Worm (Caenorhabditis elegans) whole organism, young adult: ENCODE data around the gene ets-7.

Experiments used
- B0019.2 ChIP-seq: fragments of 200-800 bp; sonication (Bioruptor generic); conservative IDR thresholded peaks from 2 replicates; pipeline ENCODE4 v1.3.6; 2022; ENCODE audit warnings: missing genetic modification reagents, missing genetic modification characterization, missing compliant biosample characterization
- B0261.1 ChIP-seq: sonication (generic microtip); optimal IDR thresholded peaks from 2 replicates; lab custom pipeline; 2016; ENCODE audit warnings: mild to moderate bottlenecking, missing genetic modification characterization, moderate library complexity, missing compliant biosample characterization
- B0336.3 ChIP-seq: fragments of 200-800 bp; sonication (Bioruptor generic); IDR thresholded peaks from 2 replicates; pipeline ENCODE4 v1.3.6; 2022; ENCODE audit warnings: missing genetic modification characterization, missing compliant biosample characterization
- C06A6.2 ChIP-seq: fragments of 200-800 bp; sonication (Bioruptor generic); conservative IDR thresholded peaks from 2 replicates; pipeline ENCODE4 v1.3.6; 2022; ENCODE audit warnings: missing genetic modification characterization, missing compliant biosample characterization
- F22D6.2 ChIP-seq: sonication (generic microtip); optimal IDR thresholded peaks from 2 replicates; lab custom pipeline; 2016; ENCODE audit warnings: mild to moderate bottlenecking, missing genetic modification characterization, missing compliant biosample characterization
- F37B4.10 ChIP-seq: fragments of 200-800 bp; sonication (Bioruptor generic); IDR thresholded peaks from 2 replicates; pipeline ENCODE4 v1.3.6; 2022; ENCODE audit warnings: missing genetic modification characterization, missing compliant biosample characterization
- F55B11.4 ChIP-seq: sonication (generic microtip); optimal IDR thresholded peaks from 2 replicates; lab custom pipeline; 2016; ENCODE audit warnings: missing compliant biosample characterization, missing genetic modification characterization, borderline replicate concordance; ENCODE audit not compliant: insufficient read depth
- F57A8.1 ChIP-seq: fragments of 200-800 bp; sonication (Bioruptor generic); optimal IDR thresholded peaks from 2 replicates; lab custom pipeline; 2018; ENCODE audit warnings: mild to moderate bottlenecking, missing genetic modification characterization, moderate library complexity, missing compliant biosample characterization
- K12H6.12 ChIP-seq: fragments of 200-800 bp; sonication (Bioruptor generic); optimal IDR thresholded peaks from 2 replicates; lab custom pipeline; 2018; ENCODE audit warnings: mild to moderate bottlenecking, missing genetic modification characterization, missing compliant biosample characterization
- T07F8.4 ChIP-seq: sonication (generic microtip); optimal IDR thresholded peaks from 2 replicates; lab custom pipeline; 2016; ENCODE audit warnings: mild to moderate bottlenecking, missing genetic modification characterization, moderate library complexity, missing compliant biosample characterization
- T26A5.8 ChIP-seq: sonication (generic microtip); optimal IDR thresholded peaks from 2 replicates; lab custom pipeline; 2016; ENCODE audit warnings: missing genetic modification characterization, missing compliant biosample characterization
- Y53F4B.3 ChIP-seq: fragments of 200-800 bp; sonication (Bioruptor generic); IDR thresholded peaks from 2 replicates; pipeline ENCODE4 v1.3.6; 2022; ENCODE audit warnings: missing genetic modification reagents, missing genetic modification characterization, missing compliant biosample characterization
- Y95B8A.8 ChIP-seq: fragments of 200-800 bp; sonication (Bioruptor generic); IDR thresholded peaks from 2 replicates; pipeline ENCODE4 v1.3.6; 2022; ENCODE audit warnings: missing genetic modification reagents, missing genetic modification characterization, missing compliant biosample characterization
- ama-1 ChIP-seq, 3 experiments: fragments of 150-350 bp in 1 of 3; sonication (generic microtip) in 2 of 3; optimal IDR thresholded peaks; 2 replicates each; lab custom pipeline; 2014 to 2018; ENCODE audit warnings: missing biosample characterization in 2 of 3, missing genetic modification characterization in 2 of 3, missing genetic modification reagents in 2 of 3
- attf-3 ChIP-seq: fragments of 200-800 bp; sonication (Bioruptor generic); conservative IDR thresholded peaks from 2 replicates; pipeline ENCODE4 v1.3.6; 2022; ENCODE audit warnings: missing genetic modification reagents, missing genetic modification characterization, missing compliant biosample characterization
- attf-5 ChIP-seq: fragments of 200-800 bp; sonication (Bioruptor generic); optimal IDR thresholded peaks from 2 replicates; lab custom pipeline; 2018; ENCODE audit warnings: mild to moderate bottlenecking, missing genetic modification characterization, missing compliant biosample characterization
- bed-2 ChIP-seq: fragments of 200-800 bp; sonication (Bioruptor generic); IDR thresholded peaks from 2 replicates; pipeline ENCODE4 v1.3.6; 2022; ENCODE audit warnings: missing genetic modification reagents, missing genetic modification characterization, missing compliant biosample characterization
- cebp-1 ChIP-seq, 2 experiments: fragments of 200-800 bp in 1 of 2; sonication (Bioruptor generic) in 1 of 2; sonication (generic microtip) in 1 of 2; IDR thresholded peaks in 1 of 2; optimal IDR thresholded peaks in 1 of 2; 2 replicates each; pipeline versions ENCODE4 v1.3.6 to Lab custom; 2017 to 2022; ENCODE audit warnings: missing compliant biosample characterization in 2 of 2, missing genetic modification characterization in 2 of 2, mild to moderate bottlenecking in 1 of 2, missing genetic modification reagents in 1 of 2, moderate library complexity in 1 of 2
- ceh-27 ChIP-seq: fragments of 200-800 bp; sonication (Bioruptor generic); optimal IDR thresholded peaks from 2 replicates; lab custom pipeline; 2018; ENCODE audit warnings: mild to moderate bottlenecking, missing genetic modification characterization, moderate library complexity, missing compliant biosample characterization
- ceh-40 ChIP-seq: fragments of 200-800 bp; sonication (Bioruptor generic); IDR thresholded peaks from 2 replicates; pipeline ENCODE4 v1.3.6; 2022; ENCODE audit warnings: missing genetic modification characterization, missing compliant biosample characterization
- ceh-58 ChIP-seq: fragments of 200-800 bp; sonication (Bioruptor generic); IDR thresholded peaks from 2 replicates; pipeline ENCODE4 v1.3.6; 2022; ENCODE audit warnings: missing genetic modification characterization, missing compliant biosample characterization
- ceh-79 ChIP-seq: sonication (generic microtip); optimal IDR thresholded peaks from 2 replicates; lab custom pipeline; 2017; ENCODE audit warnings: mild to moderate bottlenecking, missing genetic modification characterization, missing compliant biosample characterization
- dpff-1 ChIP-seq: sonication (generic microtip); optimal IDR thresholded peaks from 2 replicates; lab custom pipeline; 2017; ENCODE audit warnings: mild to moderate bottlenecking, missing genetic modification characterization, missing compliant biosample characterization
- egl-44 ChIP-seq: fragments of 200-800 bp; sonication (Bioruptor generic); IDR thresholded peaks from 2 replicates; pipeline ENCODE4 v1.3.6; 2022; ENCODE audit warnings: missing genetic modification reagents, missing genetic modification characterization, missing compliant biosample characterization
- fkh-3 ChIP-seq: sonication (generic microtip); optimal IDR thresholded peaks from 2 replicates; lab custom pipeline; 2016; ENCODE audit warnings: mild to moderate bottlenecking, missing genetic modification characterization, missing compliant biosample characterization
- hmg-20 ChIP-seq: fragments of 200-800 bp; sonication (Bioruptor generic); IDR thresholded peaks from 2 replicates; pipeline ENCODE4 v1.3.6; 2022; ENCODE audit warnings: missing genetic modification reagents, missing genetic modification characterization, missing compliant biosample characterization
- hsf-1 ChIP-seq: fragments of 200-800 bp; sonication (Bioruptor generic); IDR thresholded peaks from 2 replicates; pipeline ENCODE4 v1.3.6; 2022; ENCODE audit warnings: missing genetic modification reagents, missing genetic modification characterization, missing compliant biosample characterization
- let-607 ChIP-seq, 2 experiments: fragments of 200-800 bp in 1 of 2; sonication (Bioruptor generic) in 1 of 2; sonication (generic microtip) in 1 of 2; optimal IDR thresholded peaks; 2 replicates each; lab custom pipeline; 2016 to 2018; ENCODE audit warnings: mild to moderate bottlenecking in 2 of 2, missing compliant biosample characterization in 2 of 2, missing genetic modification characterization in 2 of 2, moderate library complexity in 2 of 2, missing genotype in 1 of 2
- mel-28 ChIP-seq: sonication (generic microtip); optimal IDR thresholded peaks from 2 replicates; lab custom pipeline; 2016; ENCODE audit warnings: borderline replicate concordance, mild to moderate bottlenecking, missing genetic modification characterization, missing compliant biosample characterization
- nfya-2 ChIP-seq: fragments of 200-800 bp; sonication (Bioruptor generic); IDR thresholded peaks from 2 replicates; pipeline ENCODE4 v1.3.6; 2022; ENCODE audit warnings: missing genetic modification reagents, missing genetic modification characterization, missing compliant biosample characterization
- nhr-27 ChIP-seq: fragments of 200-800 bp; sonication (Bioruptor generic); optimal IDR thresholded peaks from 2 replicates; lab custom pipeline; 2018; ENCODE audit warnings: mild to moderate bottlenecking, missing genetic modification characterization, moderate library complexity, missing compliant biosample characterization
- nhr-80 ChIP-seq: sonication (generic microtip); optimal IDR thresholded peaks from 2 replicates; lab custom pipeline; 2016; ENCODE audit warnings: missing genetic modification characterization, missing compliant biosample characterization
- pha-4 ChIP-seq: fragments of 150-350 bp; sonication (generic microtip); optimal IDR thresholded peaks from 2 replicates; lab custom pipeline; 2014; ENCODE audit warnings: missing biosample characterization, missing genetic modification reagents, missing genetic modification characterization
- sea-2 ChIP-seq: fragments of 200-800 bp; sonication (Bioruptor generic); IDR thresholded peaks from 2 replicates; pipeline ENCODE4 v1.3.6; 2022; ENCODE audit warnings: missing genetic modification characterization, missing compliant biosample characterization
- tbp1 ChIP-seq: fragments of 200-800 bp; sonication (Bioruptor generic); optimal IDR thresholded peaks from 2 replicates; lab custom pipeline; 2018; ENCODE audit warnings: mild to moderate bottlenecking, missing genetic modification characterization, missing compliant biosample characterization
- tbx-9 ChIP-seq: sonication (generic microtip); optimal IDR thresholded peaks from 2 replicates; lab custom pipeline; 2016; ENCODE audit warnings: borderline replicate concordance, missing genetic modification characterization, inconsistent platforms, missing compliant biosample characterization
- unc-130 ChIP-seq: sonication (generic microtip); optimal IDR thresholded peaks from 2 replicates; lab custom pipeline; 2016; ENCODE audit warnings: missing genetic modification reagents, missing genetic modification characterization, missing compliant biosample characterization
- xnd-1 ChIP-seq: sonication (generic microtip); optimal IDR thresholded peaks from 2 replicates; lab custom pipeline; 2016; ENCODE audit warnings: missing genotype, missing genetic modification reagents, missing genetic modification characterization, missing compliant biosample characterization
- zim-3 ChIP-seq: sonication (generic microtip); optimal IDR thresholded peaks from 2 replicates; lab custom pipeline; 2017; ENCODE audit warnings: mild to moderate bottlenecking, missing genetic modification characterization, moderate library complexity, missing compliant biosample characterization
- ztf-25 ChIP-seq: fragments of 200-800 bp; sonication (Bioruptor generic); IDR thresholded peaks from 2 replicates; pipeline ENCODE4 v1.3.6; 2022; ENCODE audit warnings: missing genetic modification reagents, missing genetic modification characterization, missing compliant biosample characterization

The ets-7 gene

ce11 chrV:7524447-7524846, 34.1 kb downstream of the ets-7 start, which contains the start of gene C54F6.20:
Gene C54F6.20, plus strand, starts transcription at chrV:7524747.
- TF ChIP-seq attf-5 (no peak), F55B11.4 (tag; lab: Kevin White, UChicago) (no peak), bed-2 (GFP tag; lab: Robert Waterston, UW) (no peak), ceh-58 (no peak), ztf-25 (no peak), fkh-3 (tag; lab: Kevin White, UChicago) (no peak), nfya-2 (GFP tag; lab: Robert Waterston, UW) (no peak), pha-4 (no peak), hsf-1 (no peak), C06A6.2 (GFP tag; lab: Robert Waterston, UW) (no peak), B0261.1 (tag; lab: Kevin White, UChicago) (no peak), hmg-20 (GFP tag; lab: Robert Waterston, UW) (no peak), ceh-40 (no peak), Y53F4B.3 (GFP tag; lab: Robert Waterston, UW) (no peak)

ce11 chrV:7523392-7523791, 35.2 kb downstream of the ets-7 start, which contains the start of gene C54F6.6:
Gene C54F6.6, plus strand, starts transcription at chrV:7523692.
- no peak for TF ChIP-seq hmg-20 (GFP tag; lab: Robert Waterston, UW)
- TF ChIP-seq F22D6.2 (tag; lab: Kevin White, UChicago) = no peak
- no peak for TF ChIP-seq B0019.2 (GFP tag; lab: Robert Waterston, UW)
- no peak for TF ChIP-seq zim-3
- no peak for TF ChIP-seq K12H6.12 (tag; lab: Kevin White, UChicago)
- no peak for TF ChIP-seq T26A5.8 (tag; lab: Kevin White, UChicago)
- TF ChIP-seq sea-2 (GFP tag; lab: Robert Waterston, UW) = no peak
- TF ChIP-seq ceh-27 (GFP tag; lab: Kevin White, UChicago) = no peak

DNA sequence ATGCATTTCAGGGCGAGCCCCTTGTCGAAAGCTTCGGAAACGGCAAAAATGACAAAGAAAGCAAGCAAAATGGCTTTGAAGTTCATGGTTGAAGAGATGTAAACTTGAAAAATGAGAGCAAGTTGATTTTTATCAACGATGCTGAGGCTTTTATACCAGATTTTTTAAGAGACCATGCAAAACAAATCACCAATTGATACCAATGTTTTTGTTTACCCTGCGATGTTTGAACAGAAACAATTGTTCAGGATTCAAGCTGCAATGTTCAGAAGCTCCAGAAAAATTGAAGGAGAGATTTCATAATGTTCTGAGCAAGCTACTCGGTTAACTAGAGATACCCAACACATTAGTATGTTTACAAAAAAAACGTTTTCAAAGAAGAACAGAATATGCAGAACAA, 36.3 kb downstream of the ets-7 start, which contains the start of gene C54F6.15:
C54F6.15 (minus strand) TSS at position 101 of the 400 bp plus-strand sequence.
- TF ChIP-seq F37B4.10 (0 out of 2 replicates have a peak, but pooled peaks have one; percentile 46), attf-3 (no peak)
- TF ChIP-seq, all 124 proteins: peak for 1

- TF ChIP-seq T07F8.4 (tag; lab: Kevin White, UChicago) (no peak), tbx-9 (tag; lab: Kevin White, UChicago) (no peak), B0336.3 (GFP tag; lab: Robert Waterston, UW) (no peak), nhr-27 (tag; lab: Kevin White, UChicago) (no peak), nhr-80 (tag; lab: Kevin White, UChicago) (peak; percentile 73), attf-5 (no peak)
- TF ChIP-seq, all 124 proteins: peak for 1
Observed at ce11 chrV:7521304-7521703, 37.3 kb downstream of the ets-7 start.

DNA sequence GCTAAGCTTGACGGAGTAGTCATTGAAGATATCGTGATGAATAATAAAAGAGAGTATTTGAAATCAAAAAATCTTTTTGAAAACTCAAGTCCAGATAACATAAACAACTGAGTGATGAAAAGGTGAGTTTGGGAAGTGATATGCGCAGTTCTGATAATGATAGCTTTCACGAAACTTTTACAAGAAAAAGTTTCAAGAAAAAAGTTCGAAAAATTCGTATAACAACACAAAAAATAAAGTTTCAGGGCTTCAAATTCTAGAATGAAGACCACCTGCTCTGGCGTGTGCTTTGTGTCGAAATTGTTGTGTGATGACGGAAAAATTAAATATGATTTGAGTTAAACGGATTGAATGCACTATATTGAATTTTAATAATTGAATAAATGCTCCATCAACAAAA, 38.5 kb downstream of the ets-7 start, which contains the start of gene srb-19:
srb-19 (minus strand) TSS at position 101 of the 400 bp plus-strand sequence.
- no peak for TF ChIP-seq mel-28
- TF ChIP-seq xnd-1 = no peak
- no peak for TF ChIP-seq F57A8.1 (GFP tag; lab: Kevin White, UChicago)
- TF ChIP-seq nhr-80 (tag; lab: Kevin White, UChicago) = no peak
- no peak for TF ChIP-seq ceh-79 (tag; lab: Kevin White, UChicago)
- no peak for TF ChIP-seq cebp-1 (GFP tag; IDR thresholded peaks at IDR 0.05; lab: Robert Waterston, UW)
- TF ChIP-seq cebp-1 (tag; optimal IDR thresholded peaks at IDR 0.05; lab: Kevin White, UChicago) = no peak
- no peak for TF ChIP-seq let-607 (tag; optimal IDR thresholded peaks at IDR 0.05; lab: Kevin White, UChicago)
- TF ChIP-seq B0336.3 (GFP tag; lab: Robert Waterston, UW) = no peak
- no peak for TF ChIP-seq unc-130 (GFP tag; lab: Kevin White, UChicago)
- no peak for TF ChIP-seq tbp1
- TF ChIP-seq Y95B8A.8 = no peak
- no peak for TF ChIP-seq ceh-40
- no peak for TF ChIP-seq egl-44 (GFP tag; lab: Robert Waterston, UW)
- no peak for TF ChIP-seq ama-1 (optimal IDR thresholded peaks at IDR 0.05; lab: Kevin White, UChicago)
- no peak for TF ChIP-seq ama-1 (GFP tag; optimal IDR thresholded peaks at IDR 0.05; lab: Kevin White, UChicago)
- TF ChIP-seq dpff-1 (tag; lab: Kevin White, UChicago) = no peak
- TF ChIP-seq attf-5 = no peak
- no peak for TF ChIP-seq nhr-27 (tag; lab: Kevin White, UChicago)
- no peak for TF ChIP-seq pha-4
